Worm (Caenorhabditis elegans): ENCODE results near the gene F07G11.4.

Gene F07G11.4

DNA sequence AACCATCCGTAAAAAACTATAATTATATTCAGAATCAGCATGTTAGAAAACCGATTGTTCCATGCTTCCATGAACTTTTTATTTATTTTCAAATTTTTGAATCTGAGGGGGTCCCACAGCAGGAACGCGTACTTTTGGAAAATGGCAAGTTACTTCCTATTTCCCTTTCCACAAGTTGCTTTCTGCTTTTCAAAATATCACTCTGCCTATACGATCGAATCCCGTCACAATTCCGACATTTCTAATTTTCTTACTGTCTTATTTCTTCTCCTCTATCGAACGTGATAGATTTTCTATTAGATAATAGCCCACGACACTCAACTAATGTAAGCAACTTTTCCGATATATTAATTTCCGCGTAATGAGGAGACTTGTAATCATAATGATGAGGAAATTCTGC, 19.7 kb downstream of the F07G11.4 start, which contains the start of gene C13A2.5:
C13A2.5 (plus strand) TSS at position 301 of the 400 bp plus-strand sequence.
- TF ChIP-seq che-1 (tag; optimal IDR thresholded peaks at IDR 0.05) (no peak), ceh-34 (tag; optimal IDR thresholded peaks at IDR 0.05) (no peak), sdc-2 (tag; optimal IDR thresholded peaks at IDR 0.05) (no peak), ref-2 (tag; optimal IDR thresholded peaks at IDR 0.05) (no peak), pros-1 (tag; optimal IDR thresholded peaks at IDR 0.05) (no peak), ceh-22 (tag; optimal IDR thresholded peaks at IDR 0.05) (no peak), mec-3 (tag; optimal IDR thresholded peaks at IDR 0.05; ENCODE audit: borderline replicate concordance) (no peak), pat-9 (tag; optimal IDR thresholded peaks at IDR 0.05) (no peak), ttx-3 (tag; optimal IDR thresholded peaks at IDR 0.05) (no peak), odd-2 (tag; optimal IDR thresholded peaks at IDR 0.05) (no peak), pqm-1 (tag; optimal IDR thresholded peaks at IDR 0.05) (no peak), K09A11.1 (tag; optimal IDR thresholded peaks at IDR 0.05; ENCODE audit: insufficient read depth) (no peak), elt-4 (tag; optimal IDR thresholded peaks at IDR 0.05) (no peak), ceh-6 (GFP tag; optimal IDR thresholded peaks at IDR 0.05) (no peak), ceh-19 (GFP tag; optimal IDR thresholded peaks at IDR 0.05) (no peak), C08G9.2 (tag; optimal IDR thresholded peaks at IDR 0.05) (no peak), unc-42 (tag; optimal IDR thresholded peaks at IDR 0.05) (no peak), dmd-4 (tag; optimal IDR thresholded peaks at IDR 0.05; ENCODE audit: borderline replicate concordance) (no peak), pha-4 (tag; optimal IDR thresholded peaks at IDR 0.05) (no peak), sox-2 (GFP tag; IDR thresholded peaks at IDR 0.05) (no peak)

DNA sequence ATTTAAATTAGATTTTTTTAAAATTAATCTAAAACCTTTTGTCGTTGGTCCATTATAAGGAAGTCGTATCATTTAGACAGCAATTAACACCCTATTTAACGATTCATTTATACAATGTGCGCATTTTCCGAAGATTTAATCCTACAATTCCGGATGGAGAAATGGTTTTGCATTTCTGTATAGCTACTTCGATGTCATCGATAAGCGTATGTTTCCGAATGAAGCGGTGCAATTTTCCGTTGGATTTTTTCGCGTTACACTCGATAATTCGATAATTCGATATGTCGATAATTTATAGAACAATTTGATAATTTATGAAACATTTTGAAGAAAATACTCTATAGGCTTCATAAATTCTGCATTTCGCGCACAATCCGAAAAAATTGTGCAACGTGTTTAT, 20.2 kb downstream of the F07G11.4 start, which contains the start of gene C13A2.10:
C13A2.10 (minus strand) TSS at position 101 of the 400 bp plus-strand sequence.
- TF ChIP-seq rnt-1 (tag; optimal IDR thresholded peaks at IDR 0.05) (no peak), ama-1 (optimal IDR thresholded peaks at IDR 0.05) (no peak), ceh-18 (tag; optimal IDR thresholded peaks at IDR 0.05) (no peak), ref-2 (tag; optimal IDR thresholded peaks at IDR 0.05) (no peak), odd-2 (tag; optimal IDR thresholded peaks at IDR 0.05) (no peak), fkh-6 (tag; optimal IDR thresholded peaks at IDR 0.05) (no peak), ceh-9 (tag; optimal IDR thresholded peaks at IDR 0.05) (no peak), che-1 (tag; optimal IDR thresholded peaks at IDR 0.05) (no peak), ceh-48 (tag; optimal IDR thresholded peaks at IDR 0.05) (no peak), K02D7.2 (tag; optimal IDR thresholded peaks at IDR 0.05) (no peak), fkh-10 (GFP tag; optimal IDR thresholded peaks at IDR 0.05) (no peak), pag-3 (tag; optimal IDR thresholded peaks at IDR 0.05; ENCODE audit: borderline replicate concordance) (no peak), tbx-2 (tag; optimal IDR thresholded peaks at IDR 0.05) (no peak), madf-2 (tag; optimal IDR thresholded peaks at IDR 0.05) (no peak), C38D4.7 (GFP tag; optimal IDR thresholded peaks at IDR 0.05) (no peak), unc-55 (GFP tag; optimal IDR thresholded peaks at IDR 0.05) (no peak), unc-42 (tag; optimal IDR thresholded peaks at IDR 0.05) (no peak), tbx-7 (tag; optimal IDR thresholded peaks at IDR 0.05) (no peak)

DNA sequence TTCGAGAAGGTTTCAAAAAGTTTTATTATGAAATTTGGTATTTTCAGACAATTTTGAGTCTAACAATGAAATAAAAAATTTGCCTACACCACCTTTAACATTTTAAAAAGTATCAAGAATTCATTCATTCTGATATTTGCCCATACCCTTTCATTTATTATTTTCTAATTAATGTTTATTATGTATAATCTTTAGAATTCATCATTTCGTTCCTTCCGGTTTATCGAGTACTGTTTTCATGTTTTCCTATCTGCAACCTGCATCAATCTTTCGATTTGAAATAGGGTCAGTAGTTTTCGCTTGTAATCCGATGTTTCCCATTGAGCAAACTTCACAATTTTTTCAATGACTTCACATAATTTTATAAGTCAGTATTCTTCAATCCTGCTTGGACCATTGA, 25.8 kb downstream of the F07G11.4 start, which contains the start of gene C13A2.6:
C13A2.6 (plus strand) TSS at position 301 of the 400 bp plus-strand sequence.
- TF ChIP-seq fkh-10 (GFP tag; optimal IDR thresholded peaks at IDR 0.05) (no peak), K02D7.2 (tag; optimal IDR thresholded peaks at IDR 0.05) (no peak)

DNA sequence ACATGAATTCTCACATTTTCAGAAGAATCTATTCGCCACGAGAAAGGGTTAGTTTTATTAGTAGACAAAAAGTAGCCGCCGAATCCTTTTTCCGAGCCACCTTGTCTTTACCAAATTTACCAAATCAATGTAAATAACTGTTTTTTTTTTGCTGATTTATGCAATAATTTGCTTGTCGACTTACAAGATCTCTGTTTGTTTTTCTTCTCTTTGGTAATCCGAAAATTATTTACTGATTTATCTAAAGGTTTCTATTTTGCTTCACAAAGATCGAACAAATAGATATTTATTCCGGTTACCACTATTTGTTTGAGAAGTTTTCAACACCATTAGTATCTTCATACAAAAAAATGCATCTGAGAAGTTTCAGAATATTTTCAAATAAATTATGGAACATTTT, 29.1 kb downstream of the F07G11.4 start, which contains the start of gene C13A2.7:
C13A2.7 (plus strand) TSS at position 301 of the 400 bp plus-strand sequence.
- TF ChIP-seq hlh-15 (tag; optimal IDR thresholded peaks at IDR 0.05), result no peak
- TF ChIP-seq dve-1 (tag; optimal IDR thresholded peaks at IDR 0.05), result no peak
- no peak for TF ChIP-seq dmd-4 (tag; optimal IDR thresholded peaks at IDR 0.05; ENCODE audit: borderline replicate concordance)
- TF ChIP-seq pha-2 (tag; optimal IDR thresholded peaks at IDR 0.05), result no peak
- no peak for TF ChIP-seq pax-1 (tag; optimal IDR thresholded peaks at IDR 0.05)
- TF ChIP-seq ceh-31 (tag; optimal IDR thresholded peaks at IDR 0.05), result no peak
- TF ChIP-seq ceh-18 (tag; optimal IDR thresholded peaks at IDR 0.05), result no peak
- TF ChIP-seq C08G9.2 (tag; optimal IDR thresholded peaks at IDR 0.05), result no peak
- no peak for TF ChIP-seq ttx-3 (tag; optimal IDR thresholded peaks at IDR 0.05)
- no peak for TF ChIP-seq gmeb-2 (tag; optimal IDR thresholded peaks at IDR 0.05)
- no peak for TF ChIP-seq madf-2 (tag; optimal IDR thresholded peaks at IDR 0.05)
- no peak for TF ChIP-seq fkh-10 (GFP tag; optimal IDR thresholded peaks at IDR 0.05)
- no peak for TF ChIP-seq npax-4 (tag; optimal IDR thresholded peaks at IDR 0.05)
- no peak for TF ChIP-seq T23F11.4 (GFP tag; optimal IDR thresholded peaks at IDR 0.05)
